Fruit fly (Drosophila melanogaster): Measurements from ENCODE around the gene Mnt.

- TF ChIP-seq CG8478 (optimal IDR thresholded peaks at IDR 0.05), result no peak
- TF ChIP-seq CTCF (optimal IDR thresholded peaks at IDR 0.05), result no peak
Observed at dm6 chrX:3676469-3677155, 5.0 kb downstream of the Mnt start.
